Worm (Caenorhabditis elegans): ENCODE results near the gene tbx-34.

tbx-34 gene

DNA sequence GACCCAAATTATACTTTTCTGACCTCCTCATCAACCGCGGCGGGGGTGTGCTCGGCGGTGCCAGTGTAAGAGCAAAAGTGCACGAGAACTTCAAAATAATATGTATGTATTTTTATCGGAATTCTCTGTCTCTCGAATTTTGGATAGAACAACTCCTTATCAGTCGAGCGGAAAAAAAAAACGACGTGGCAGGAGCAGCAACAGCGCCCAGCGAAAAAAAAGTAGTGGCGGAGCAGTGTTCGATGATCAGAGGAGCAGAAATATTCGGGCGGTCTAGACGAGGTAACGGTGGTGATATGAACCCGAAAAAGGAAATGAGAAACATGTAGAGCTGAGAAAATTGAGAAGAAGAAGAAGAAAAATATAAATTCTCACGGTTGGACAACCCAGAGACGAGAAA lies 24.8 kb downstream of the tbx-34 start (continued):
- TF ChIP-seq saeg-2 (GFP tag; IDR thresholded peaks at IDR 0.05) (no peak), pha-4 (GFP tag; IDR thresholded peaks at IDR 0.05) (0 out of 2 replicates have a peak, but pooled peaks have one; percentile 7), pha-4 (tag; optimal IDR thresholded peaks at IDR 0.05) (no peak), Y75B8A.6 (GFP tag; IDR thresholded peaks at IDR 0.05) (no peak), ZK546.5 (tag; optimal IDR thresholded peaks at IDR 0.05) (no peak), pqm-1 (tag; optimal IDR thresholded peaks at IDR 0.05) (peak; percentile 29), nhr-102 (tag; optimal IDR thresholded peaks at IDR 0.05) (no peak), mep-1 (tag; optimal IDR thresholded peaks at IDR 0.05) (no peak), nhr-111 (GFP tag; optimal IDR thresholded peaks at IDR 0.05) (no peak), gei-8 (GFP tag; optimal IDR thresholded peaks at IDR 0.05) (no peak), ztf-11 (tag; optimal IDR thresholded peaks at IDR 0.05) (no peak), egl-27 (tag; optimal IDR thresholded peaks at IDR 0.05) (no peak), fkh-10 (GFP tag; optimal IDR thresholded peaks at IDR 0.05) (no peak), daf-16 (GFP tag; optimal IDR thresholded peaks at IDR 0.05) (no peak), daf-16 (tag; optimal IDR thresholded peaks at IDR 0.05) (peak; percentile 72), egl-43 (GFP tag; IDR thresholded peaks at IDR 0.05) (no peak), mdt-29 (GFP tag; IDR thresholded peaks at IDR 0.05) (no peak), spr-3 (GFP tag; optimal IDR thresholded peaks at IDR 0.05) (no peak), nhr-28 (tag; optimal IDR thresholded peaks at IDR 0.05) (peak; percentile 47)

DNA sequence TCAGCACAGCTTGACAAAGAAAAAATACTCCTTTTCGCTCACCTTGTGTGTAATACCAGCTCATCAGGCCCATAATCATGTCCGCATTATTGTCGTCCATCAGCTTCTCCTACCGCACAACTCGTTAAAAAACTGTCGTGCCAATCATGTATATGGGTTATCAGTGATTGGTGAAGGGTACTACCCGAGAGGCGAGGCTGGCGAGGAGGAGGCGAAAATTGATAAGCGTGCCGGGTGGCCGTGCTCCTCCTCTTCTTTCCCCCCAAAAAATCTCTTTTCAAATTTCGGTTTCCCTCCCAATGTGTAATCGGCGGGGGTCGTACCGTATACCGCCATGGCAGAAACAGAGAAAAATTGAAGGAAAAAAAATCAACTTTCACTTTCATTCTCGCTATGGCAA lies 29.9 kb downstream of the tbx-34 start:
- TF ChIP-seq mes-2 (tag; optimal IDR thresholded peaks at IDR 0.05; ENCODE audit: poor library complexity, severe bottlenecking) (no peak), dmd-8 (GFP tag; IDR thresholded peaks at IDR 0.05) (no peak), nhr-102 (tag; optimal IDR thresholded peaks at IDR 0.05) (no peak), daf-16 (GFP tag; optimal IDR thresholded peaks at IDR 0.05) (no peak), daf-16 (tag; optimal IDR thresholded peaks at IDR 0.05) (peak; percentile 7), pqm-1 (tag; optimal IDR thresholded peaks at IDR 0.05) (peak; percentile 48), nhr-76 (tag; optimal IDR thresholded peaks at IDR 0.05) (no peak), ctbp-1 (GFP tag; IDR thresholded peaks at IDR 0.05) (no peak), dmd-6 (GFP tag; IDR thresholded peaks at IDR 0.05) (peak; percentile 31; the same call in 1 of the 2 replicates), set-16 (GFP tag; IDR thresholded peaks at IDR 0.05) (0 out of 2 replicates have a peak, but pooled peaks have one; percentile 12), unc-62 (GFP tag; optimal IDR thresholded peaks at IDR 0.05 in 1 of 2) (peak in 1 of 2 experiments; percentile 25), unc-62 (tag; optimal IDR thresholded peaks at IDR 0.05) (no peak), tra-1 (GFP tag; IDR thresholded peaks at IDR 0.05) (peak; percentile 56; the same call in 1 of the 2 replicates), lin-1 (GFP tag; IDR thresholded peaks at IDR 0.05) (peak; percentile 21; the same call in 1 of the 2 replicates), nhr-28 (tag; optimal IDR thresholded peaks at IDR 0.05) (peak; percentile 16)

DNA sequence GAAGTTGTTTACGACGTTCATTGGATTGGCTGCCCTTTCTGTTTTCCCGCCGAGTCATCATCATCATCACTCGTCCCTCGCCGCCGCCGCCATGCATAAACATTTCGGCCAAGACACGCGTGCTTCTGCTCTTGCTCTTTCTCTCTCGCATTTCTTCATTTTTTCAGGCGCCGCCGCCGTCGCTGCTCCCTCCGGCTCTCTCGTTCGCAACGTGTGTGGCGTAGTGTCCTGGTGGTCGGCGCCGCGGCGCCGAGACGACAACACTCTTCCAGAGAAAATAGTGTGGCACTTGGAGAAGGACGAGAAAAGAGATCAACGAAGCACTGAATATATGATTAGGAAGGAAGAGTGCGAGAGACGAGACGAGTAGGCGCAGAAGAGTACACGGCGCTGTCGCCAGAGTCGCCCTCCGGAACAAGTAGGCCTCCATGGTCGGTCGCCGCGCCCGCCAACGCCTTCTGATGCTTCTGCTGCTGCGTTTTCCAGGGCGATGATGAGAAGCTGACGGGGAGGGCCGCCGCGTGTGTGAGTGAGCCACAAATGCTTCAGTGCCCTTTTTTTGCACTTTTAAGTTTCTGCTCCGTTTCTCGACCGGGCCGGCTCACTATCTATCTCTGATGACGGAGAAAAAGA lies 32.5 kb downstream of the tbx-34 start:
- TF ChIP-seq mes-2 (tag; optimal IDR thresholded peaks at IDR 0.05; ENCODE audit: poor library complexity, severe bottlenecking) (peak; percentile 52), pha-4 (GFP tag; IDR thresholded peaks at IDR 0.05) (peak; percentile 55; the same call in 1 of the 2 replicates), pha-4 (tag; optimal IDR thresholded peaks at IDR 0.05) (no peak), nhr-102 (tag; optimal IDR thresholded peaks at IDR 0.05) (peak; percentile 21), rbr-2 (tag; optimal IDR thresholded peaks at IDR 0.05) (peak; percentile 76), aha-1 (tag) (peak; percentile 97), T20F7.1 (GFP tag; optimal IDR thresholded peaks at IDR 0.05) (no peak), F37D6.2 (tag; optimal IDR thresholded peaks at IDR 0.05) (peak; percentile 54), mep-1 (tag; optimal IDR thresholded peaks at IDR 0.05) (peak; percentile 58), Y5F2A.4 (GFP tag; optimal IDR thresholded peaks at IDR 0.05) (no peak), set-16 (GFP tag; IDR thresholded peaks at IDR 0.05) (peak; percentile 92), mxl-2 (GFP tag; conservative IDR thresholded peaks at IDR 0.05) (no peak), ctbp-1 (GFP tag; IDR thresholded peaks at IDR 0.05) (0 out of 2 replicates have a peak, but pooled peaks have one; percentile 60), ceh-20 (GFP tag; IDR thresholded peaks at IDR 0.05) (no peak), tag-97 (GFP tag; IDR thresholded peaks at IDR 0.05) (no peak), hlh-11 (tag; optimal IDR thresholded peaks at IDR 0.05) (peak; percentile 70), nhr-25 (tag; optimal IDR thresholded peaks at IDR 0.05; ENCODE audit: borderline replicate concordance, insufficient read depth) (no peak), aly-2 (tag; optimal IDR thresholded peaks at IDR 0.05) (no peak), nhr-28 (tag; optimal IDR thresholded peaks at IDR 0.05) (peak; percentile 35), pqm-1 (tag; optimal IDR thresholded peaks at IDR 0.05) (peak; percentile 30), madf-5 (GFP tag; IDR thresholded peaks at IDR 0.05) (no peak), hlh-30 (tag; optimal IDR thresholded peaks at IDR 0.05; ENCODE audit: insufficient read depth) (peak; percentile 67), saeg-2 (GFP tag; IDR thresholded peaks at IDR 0.05) (no peak), tra-1 (GFP tag; IDR thresholded peaks at IDR 0.05) (peak; percentile 62; the same call in 1 of the 2 replicates), daf-16 (GFP tag; optimal IDR thresholded peaks at IDR 0.05) (peak in 1 of 2 experiments; percentile 55), daf-16 (tag; optimal IDR thresholded peaks at IDR 0.05) (peak; percentile 75), lin-29 (GFP tag; IDR thresholded peaks at IDR 0.05) (no peak), mdl-1 (tag; optimal IDR thresholded peaks at IDR 0.05) (peak in 1 of 2 experiments; percentile 84)
